Worm (Caenorhabditis elegans): ENCODE results near the gene vha-1.

vha-1 gene

ce11 chrIII:9762093-9762748 lies 18.8 kb upstream of the vha-1 start, which contains the start of gene gcc-2:
TSS of gene gcc-2 (minus strand) at chrIII:9762143.
- no peak for TF ChIP-seq unc-62 (GFP tag; optimal IDR thresholded peaks at IDR 0.05)
- TF ChIP-seq daf-12 (tag; optimal IDR thresholded peaks at IDR 0.05), result no peak
- TF ChIP-seq nhr-67 (tag; optimal IDR thresholded peaks at IDR 0.05), result no peak
- no peak for TF ChIP-seq nhr-76 (tag; optimal IDR thresholded peaks at IDR 0.05)
- TF ChIP-seq elt-1 (tag; optimal IDR thresholded peaks at IDR 0.05), result no peak
- no peak for TF ChIP-seq lsy-12 (tag; optimal IDR thresholded peaks at IDR 0.05)
- no peak for TF ChIP-seq egl-5 (tag; optimal IDR thresholded peaks at IDR 0.05)
- TF ChIP-seq ama-1 (optimal IDR thresholded peaks at IDR 0.05), result no peak

ce11 chrIII:9764718-9765117 lies 16.3 kb upstream of the vha-1 start:
- peak; percentile 29 for TF ChIP-seq ama-1 (optimal IDR thresholded peaks at IDR 0.05)
- no peak for TF ChIP-seq mml-1 (tag; optimal IDR thresholded peaks at IDR 0.05)
- TF ChIP-seq lin-39 (tag; optimal IDR thresholded peaks at IDR 0.05), result peak; percentile 1
- TF ChIP-seq hmg-11 (tag; optimal IDR thresholded peaks at IDR 0.05), result peak; percentile 10

ce11 chrIII:9765465-9765900 lies 15.6 kb upstream of the vha-1 start:
- TF ChIP-seq fkh-2 (tag; optimal IDR thresholded peaks at IDR 0.05), result no peak
- no peak for TF ChIP-seq mml-1 (tag; optimal IDR thresholded peaks at IDR 0.05)
- peak; percentile 93 for TF ChIP-seq pqm-1 (tag; optimal IDR thresholded peaks at IDR 0.05)
- TF ChIP-seq tbx-2 (tag; optimal IDR thresholded peaks at IDR 0.05), result peak; percentile 97
- TF ChIP-seq nhr-43 (tag; optimal IDR thresholded peaks at IDR 0.05; ENCODE audit: poor library complexity, severe bottlenecking), result peak; percentile 98
- TF ChIP-seq ZK546.5 (tag; optimal IDR thresholded peaks at IDR 0.05), result peak; percentile 57
- TF ChIP-seq nfya-1 (tag; optimal IDR thresholded peaks at IDR 0.05; ENCODE audit: insufficient read depth), result peak; percentile 99
- TF ChIP-seq fos-1 (tag; optimal IDR thresholded peaks at IDR 0.05), result peak; percentile 92
- TF ChIP-seq hmg-11 (tag; optimal IDR thresholded peaks at IDR 0.05), result peak; percentile 96
- TF ChIP-seq skn-1 (tag; optimal IDR thresholded peaks at IDR 0.05), result peak; percentile 93
- peak; percentile 87 for TF ChIP-seq snpc-4 (tag; optimal IDR thresholded peaks at IDR 0.05)
- no peak for TF ChIP-seq nhr-67 (tag; optimal IDR thresholded peaks at IDR 0.05)
- no peak for TF ChIP-seq eor-1 (tag; optimal IDR thresholded peaks at IDR 0.05)
- no peak for TF ChIP-seq ztf-11 (tag; optimal IDR thresholded peaks at IDR 0.05)
- no peak for TF ChIP-seq ceh-9 (tag; optimal IDR thresholded peaks at IDR 0.05)
- peak; percentile 99 for TF ChIP-seq ama-1 (optimal IDR thresholded peaks at IDR 0.05)
- TF ChIP-seq unc-39 (tag; optimal IDR thresholded peaks at IDR 0.05), result peak; percentile 34
- peak; percentile 95 for TF ChIP-seq lin-15B (tag; optimal IDR thresholded peaks at IDR 0.05)
- TF ChIP-seq sea-2 (GFP tag; optimal IDR thresholded peaks at IDR 0.05), result peak; percentile 21
- TF ChIP-seq nhr-237 (tag; optimal IDR thresholded peaks at IDR 0.05), result peak; percentile 4
- peak; percentile 90 for TF ChIP-seq R02D3.7 (tag; optimal IDR thresholded peaks at IDR 0.05)
- peak; percentile 16 for TF ChIP-seq nhr-28 (tag; optimal IDR thresholded peaks at IDR 0.05)
- TF ChIP-seq egl-5 (tag; optimal IDR thresholded peaks at IDR 0.05), result peak; percentile 98
- peak in 2 of 3 experiments; percentile 29 to 88 for TF ChIP-seq elt-3 (tag; optimal IDR thresholded peaks at IDR 0.05)
- TF ChIP-seq egl-27 (tag; optimal IDR thresholded peaks at IDR 0.05), result peak; percentile 78
- TF ChIP-seq ceh-28 (tag; optimal IDR thresholded peaks at IDR 0.05), result peak; percentile 90
- peak; percentile 66 for TF ChIP-seq fkh-10 (GFP tag; optimal IDR thresholded peaks at IDR 0.05)
- TF ChIP-seq nhr-12 (tag; optimal IDR thresholded peaks at IDR 0.05), result no peak
- peak; percentile 99 for TF ChIP-seq nhr-23 (tag; optimal IDR thresholded peaks at IDR 0.05)
- TF ChIP-seq aly-2 (tag; optimal IDR thresholded peaks at IDR 0.05), result peak; percentile 90
- peak; percentile 98 for TF ChIP-seq pha-4 (tag; optimal IDR thresholded peaks at IDR 0.05)
- peak; percentile 85 for TF ChIP-seq elt-1 (tag; optimal IDR thresholded peaks at IDR 0.05)
- peak; percentile 99 for TF ChIP-seq nhr-25 (tag; optimal IDR thresholded peaks at IDR 0.05)
- TF ChIP-seq lin-39 (tag; optimal IDR thresholded peaks at IDR 0.05), result peak; percentile 100
- peak; percentile 91 for TF ChIP-seq nhr-11 (tag; optimal IDR thresholded peaks at IDR 0.05)
- peak; percentile 95 for TF ChIP-seq ztf-4 (tag; optimal IDR thresholded peaks at IDR 0.05)
- TF ChIP-seq nhr-76 (tag; optimal IDR thresholded peaks at IDR 0.05), result peak; percentile 37
- peak; percentile 86 for TF ChIP-seq unc-62 (GFP tag; optimal IDR thresholded peaks at IDR 0.05)
- peak; percentile 98 for TF ChIP-seq jun-1 (tag; optimal IDR thresholded peaks at IDR 0.05)
- TF ChIP-seq ceh-82 (tag; optimal IDR thresholded peaks at IDR 0.05), result peak; percentile 93
- TF ChIP-seq daf-12 (tag; optimal IDR thresholded peaks at IDR 0.05), result peak; percentile 70
- peak; percentile 94 for TF ChIP-seq elt-2 (tag; optimal IDR thresholded peaks at IDR 0.05)
- peak; percentile 77 for TF ChIP-seq nhr-77 (tag; optimal IDR thresholded peaks at IDR 0.05)
- peak; percentile 99 for TF ChIP-seq lsy-12 (tag; optimal IDR thresholded peaks at IDR 0.05)
- peak; percentile 92 for TF ChIP-seq mdl-1 (tag; optimal IDR thresholded peaks at IDR 0.05)
- no peak for TF ChIP-seq ceh-16 (tag; optimal IDR thresholded peaks at IDR 0.05)
- TF ChIP-seq zag-1 (tag; optimal IDR thresholded peaks at IDR 0.05), result peak; percentile 60
